Fruit fly (Drosophila melanogaster) whole organism, embryonic: Measurements from ENCODE around the gene Peritrophin-15a.
A peak's percentile ranks its signal among the peaks of the same experiment; 100 is the strongest.

Source experiments
- CG11723 ChIP-seq: fragments of 200-800 bp; sonication (Bioruptor generic); optimal IDR thresholded peaks from 2 replicates; lab custom pipeline; 2017; ENCODE audit warnings: missing biosample characterization, mild to moderate bottlenecking, missing genetic modification characterization
- CG13123 ChIP-seq: fragments of 200-800 bp; sonication (Bioruptor generic); optimal IDR thresholded peaks from 2 replicates; lab custom pipeline; 2016; ENCODE audit warnings: missing biosample characterization, missing genetic modification characterization
- CG13287 ChIP-seq: fragments of 200-800 bp; sonication (Bioruptor generic); IDR thresholded peaks from 2 replicates; pipeline ENCODE4 v1.3.6; 2022; ENCODE audit warnings: missing biosample characterization, missing genetic modification characterization; ENCODE audit not compliant: partially characterized antibody
- CG14441 ChIP-seq: fragments of 200-800 bp; sonication (Bioruptor generic); IDR thresholded peaks from 2 replicates; pipeline ENCODE4 v1.3.6; 2022; ENCODE audit warnings: missing biosample characterization, missing genetic modification characterization
- CG14667 ChIP-seq: fragments of 200-800 bp; sonication (Bioruptor generic); IDR thresholded peaks from 2 replicates; pipeline ENCODE4 v1.3.6; 2022; ENCODE audit warnings: missing biosample characterization, missing genetic modification characterization
- CG15073 ChIP-seq: fragments of 200-800 bp; sonication (Bioruptor generic); optimal IDR thresholded peaks from 2 replicates; lab custom pipeline; 2016; ENCODE audit warnings: missing biosample characterization, missing genetic modification characterization
- CG15269 ChIP-seq: fragments of 200-800 bp; sonication (Bioruptor generic); optimal IDR thresholded peaks from 2 replicates; lab custom pipeline; 2018; ENCODE audit warnings: missing biosample characterization, mild to moderate bottlenecking, missing genetic modification characterization, moderate library complexity
- CG18262 ChIP-seq: fragments of 200-800 bp; optimal IDR thresholded peaks from 3 replicates; lab custom pipeline; 2019; ENCODE audit warnings: missing biosample characterization, mild to moderate bottlenecking, missing genetic modification characterization, moderate library complexity
- CG18599 ChIP-seq: fragments of 200-800 bp; sonication (Bioruptor generic); optimal IDR thresholded peaks from 3 replicates; lab custom pipeline; 2017; ENCODE audit warnings: missing biosample characterization, missing genetic modification characterization, mild to moderate bottlenecking, moderate library complexity, missing genetic modification reagents
- CG2129 ChIP-seq: fragments of 200-800 bp; sonication (Bioruptor generic); IDR thresholded peaks from 2 replicates; pipeline ENCODE4 v1.3.6; 2022; ENCODE audit warnings: missing biosample characterization, missing genetic modification characterization; ENCODE audit not compliant: partially characterized antibody
- CG2199 ChIP-seq: fragments of 200-800 bp; sonication (Bioruptor generic); IDR thresholded peaks from 3 replicates; pipeline ENCODE4 v1.3.6; 2022; ENCODE audit warnings: missing biosample characterization, missing genetic modification characterization
- CG3847 ChIP-seq: fragments of 200-800 bp; sonication (Bioruptor generic); IDR thresholded peaks from 2 replicates; pipeline ENCODE4 v1.3.6; 2022; ENCODE audit warnings: missing biosample characterization, missing genetic modification characterization
- CG3995 ChIP-seq: fragments of 200-800 bp; sonication (Bioruptor generic); optimal IDR thresholded peaks from 3 replicates; lab custom pipeline; 2016; ENCODE audit warnings: missing biosample characterization, missing genetic modification characterization
- CG4404 ChIP-seq: fragments of 200-800 bp; sonication (Bioruptor generic); IDR thresholded peaks from 2 replicates; pipeline ENCODE4 v1.3.6; 2022; ENCODE audit warnings: missing biosample characterization, missing genetic modification characterization
- CG4730 ChIP-seq: fragments of 200-800 bp; sonication (Bioruptor generic); IDR thresholded peaks from 2 replicates; pipeline ENCODE4 v1.3.6; 2022; ENCODE audit warnings: missing biosample characterization, missing genetic modification characterization
- CG6683 ChIP-seq: fragments of 200-800 bp; sonication (Bioruptor generic); optimal IDR thresholded peaks from 2 replicates; lab custom pipeline; 2017; ENCODE audit warnings: missing biosample characterization, mild to moderate bottlenecking, missing genetic modification characterization, missing genetic modification reagents
- Deaf1 ChIP-seq: fragments of 200-800 bp; optimal IDR thresholded peaks from 3 replicates; lab custom pipeline; 2019; ENCODE audit warnings: missing biosample characterization, mild to moderate bottlenecking, missing genetic modification characterization, moderate library complexity
- Doc2 ChIP-seq: fragments of 200-800 bp; sonication (Bioruptor generic); IDR thresholded peaks from 2 replicates; pipeline ENCODE4 v1.3.6; 2022; ENCODE audit warnings: missing biosample characterization, missing genetic modification characterization
- Dp ChIP-seq: fragments of 200-800 bp; sonication (Bioruptor generic); optimal IDR thresholded peaks from 2 replicates; lab custom pipeline; 2018; ENCODE audit warnings: missing biosample characterization, mild to moderate bottlenecking, missing genetic modification characterization, moderate library complexity
- E2f2 ChIP-seq: fragments of 200-800 bp; sonication (Bioruptor generic); IDR thresholded peaks from 2 replicates; pipeline ENCODE4 v1.3.6; 2022; ENCODE audit warnings: missing biosample characterization, missing genetic modification characterization
- Eip74EF ChIP-seq, 2 experiments: fragments of 200-800 bp in 1 of 2; fragments of >200 bp in 1 of 2; sonication (Bioruptor generic) in 1 of 2; optimal IDR thresholded peaks; 2 replicates each; lab custom pipeline; 2017 to 2019; ENCODE audit warnings: missing biosample characterization in 2 of 2, missing genetic modification characterization in 2 of 2, mild to moderate bottlenecking in 1 of 2, moderate library complexity in 1 of 2
- Ets65A ChIP-seq: fragments of 200-800 bp; sonication (Bioruptor generic); peaks from one replicate; lab custom pipeline; 2016; ENCODE audit warnings: missing biosample characterization, missing genetic modification characterization
- Gsc ChIP-seq: fragments of 200-800 bp; sonication (Bioruptor generic); IDR thresholded peaks from 2 replicates; pipeline ENCODE4 v1.3.6; 2022; ENCODE audit warnings: missing biosample characterization, missing genetic modification characterization
- Lhr ChIP-seq: fragments of 200-800 bp; sonication (Bioruptor generic); optimal IDR thresholded peaks from 3 replicates; lab custom pipeline; 2017; ENCODE audit warnings: mild to moderate bottlenecking, missing biosample characterization, missing genetic modification reagents, missing genetic modification characterization
- Med ChIP-seq: fragments of 200-800 bp; sonication (Bioruptor generic); peaks from one replicate; lab custom pipeline; 2016; ENCODE audit warnings: missing biosample characterization, missing genetic modification characterization, mild to moderate bottlenecking, inconsistent platforms, moderate library complexity
- Mrtf ChIP-seq: fragments of 200-800 bp; sonication (Bioruptor generic); IDR thresholded peaks from 3 replicates; pipeline ENCODE4 v1.3.6; 2022; ENCODE audit warnings: missing biosample characterization, missing genetic modification characterization
- NC2α ChIP-seq: fragments of 200-800 bp; sonication (Bioruptor generic); optimal IDR thresholded peaks from 2 replicates; lab custom pipeline; 2016; ENCODE audit warnings: missing biosample characterization, missing genetic modification characterization
- NC2β ChIP-seq: fragments of 200-800 bp; sonication (Bioruptor generic); optimal IDR thresholded peaks from 2 replicates; lab custom pipeline; 2016; ENCODE audit warnings: missing biosample characterization, missing genetic modification characterization
- NfI ChIP-seq: fragments of 200-800 bp; sonication (Bioruptor generic); optimal IDR thresholded peaks from 3 replicates; lab custom pipeline; 2018; ENCODE audit warnings: missing biosample characterization, mild to moderate bottlenecking, missing genetic modification characterization, moderate library complexity
- PHDP ChIP-seq: fragments of 200-800 bp; sonication (Bioruptor generic); optimal IDR thresholded peaks from 3 replicates; lab custom pipeline; 2018; ENCODE audit warnings: missing biosample characterization, mild to moderate bottlenecking, missing genetic modification characterization, moderate library complexity
- Scr ChIP-seq: fragments of 200-800 bp; sonication (Bioruptor generic); IDR thresholded peaks from 2 replicates; pipeline ENCODE4 v1.3.6; 2022; ENCODE audit warnings: missing biosample characterization, missing genetic modification characterization; ENCODE audit not compliant: partially characterized antibody
- al ChIP-seq: fragments of 200-800 bp; sonication (Bioruptor generic); IDR thresholded peaks from 2 replicates; pipeline ENCODE4 v1.3.6; 2022; ENCODE audit warnings: missing biosample characterization, missing genetic modification characterization
- aop ChIP-seq: fragments of 200-800 bp; sonication (Bioruptor generic); IDR thresholded peaks from 2 replicates; pipeline ENCODE4 v1.3.6; 2022; ENCODE audit warnings: missing biosample characterization, missing genetic modification characterization
- az2 ChIP-seq: fragments of 200-800 bp; sonication (Bioruptor generic); optimal IDR thresholded peaks from 3 replicates; lab custom pipeline; 2016; ENCODE audit warnings: missing biosample characterization, missing genetic modification characterization
- danr ChIP-seq: fragments of 200-800 bp; sonication (Bioruptor generic); IDR thresholded peaks from 2 replicates; pipeline ENCODE4 v1.3.6; 2022; ENCODE audit warnings: missing biosample characterization, missing genetic modification characterization
- dpn ChIP-seq, 2 experiments: fragments of 200-800 bp; sonication (Bioruptor generic); optimal IDR thresholded peaks; 3 replicates each; lab custom pipeline; 2016; ENCODE audit warnings: missing biosample characterization in 2 of 2, missing genetic modification characterization in 2 of 2
- exex ChIP-seq: fragments of 200-800 bp; sonication (Bioruptor generic); optimal IDR thresholded peaks from 4 replicates; lab custom pipeline; 2018; ENCODE audit warnings: missing biosample characterization, mild to moderate bottlenecking, missing genetic modification characterization, moderate library complexity
- fd3F ChIP-seq: fragments of 200-800 bp; sonication (Bioruptor generic); optimal IDR thresholded peaks from 2 replicates; lab custom pipeline; 2018; ENCODE audit warnings: missing biosample characterization, mild to moderate bottlenecking, missing genetic modification characterization, moderate library complexity
- grn ChIP-seq: fragments of 200-800 bp; sonication (Bioruptor generic); optimal IDR thresholded peaks from 3 replicates; lab custom pipeline; 2017; ENCODE audit warnings: missing biosample characterization, missing genetic modification characterization
- ind ChIP-seq: fragments of 200-800 bp; sonication (Bioruptor generic); optimal IDR thresholded peaks from 3 replicates; lab custom pipeline; 2016; ENCODE audit warnings: missing biosample characterization, missing genetic modification characterization
- inv ChIP-seq: fragments of 200-800 bp; sonication (Bioruptor generic); IDR thresholded peaks from 2 replicates; pipeline ENCODE4 v1.3.6; 2022; ENCODE audit warnings: missing biosample characterization, missing genetic modification characterization; ENCODE audit not compliant: partially characterized antibody
- jumu ChIP-seq: fragments of 200-800 bp; sonication (Bioruptor generic); optimal IDR thresholded peaks from 3 replicates; lab custom pipeline; 2016; ENCODE audit warnings: missing biosample characterization, missing genetic modification characterization
- lab ChIP-seq: fragments of 200-800 bp; sonication (Bioruptor generic); optimal IDR thresholded peaks from 3 replicates; lab custom pipeline; 2017; ENCODE audit warnings: missing biosample characterization, missing genetic modification characterization, mild to moderate bottlenecking, moderate library complexity, missing genetic modification reagents
- mirr ChIP-seq: fragments of 200-800 bp; sonication (Bioruptor generic); optimal IDR thresholded peaks from 3 replicates; lab custom pipeline; 2018; ENCODE audit warnings: missing biosample characterization, mild to moderate bottlenecking, missing genetic modification characterization
- oc ChIP-seq: fragments of 200-800 bp; sonication (Bioruptor generic); optimal IDR thresholded peaks from 2 replicates; lab custom pipeline; 2018; ENCODE audit warnings: missing biosample characterization, mild to moderate bottlenecking, missing genetic modification characterization, moderate library complexity
- otp ChIP-seq: fragments of 200-800 bp; sonication (Bioruptor generic); IDR thresholded peaks from 3 replicates; pipeline ENCODE4, ENCODE4 v1.3.6; 2022; ENCODE audit warnings: missing biosample characterization, missing genetic modification characterization
- ro ChIP-seq: fragments of 200-800 bp; sonication (Bioruptor generic); IDR thresholded peaks from 2 replicates; pipeline ENCODE4 v1.3.6; 2022; ENCODE audit warnings: missing biosample characterization, missing genetic modification characterization
- seq ChIP-seq: fragments of 200-800 bp; sonication (Bioruptor generic); IDR thresholded peaks from 2 replicates; pipeline ENCODE4 v1.3.6; 2022; ENCODE audit warnings: missing biosample characterization, missing genetic modification characterization
- sug ChIP-seq: fragments of 200-800 bp; optimal IDR thresholded peaks from 2 replicates; lab custom pipeline; 2019; ENCODE audit warnings: missing biosample characterization, mild to moderate bottlenecking, missing genetic modification characterization, moderate library complexity
- wek ChIP-seq: fragments of 200-800 bp; sonication (Bioruptor generic); optimal IDR thresholded peaks from 3 replicates; lab custom pipeline; 2018; ENCODE audit warnings: missing biosample characterization, mild to moderate bottlenecking, missing genetic modification characterization, moderate library complexity

Peritrophin-15a gene

DNA sequence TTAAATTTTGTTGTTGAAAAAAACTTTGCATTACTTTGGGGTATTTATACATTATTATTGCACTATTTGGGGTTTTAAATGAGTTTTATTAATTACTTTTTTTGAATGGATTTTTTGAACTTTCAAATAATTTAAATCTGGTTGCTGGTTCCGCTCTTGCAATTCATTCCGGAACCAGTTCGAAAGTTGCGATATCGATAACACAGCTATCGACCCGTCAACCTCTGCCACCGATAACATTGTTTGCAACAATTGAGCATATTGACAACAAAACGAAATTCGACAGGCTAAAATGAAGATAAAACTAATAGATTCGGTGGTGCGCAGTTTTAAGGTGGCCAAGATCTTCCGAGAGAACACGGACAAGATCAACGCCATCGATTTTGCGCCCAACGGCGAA is 21.7 kb downstream of the Peritrophin-15a start, which contains the start of gene Wdr82 (continued):
- TF ChIP-seq CG14667 (no peak), CG14441 (GFP tag; lab: Robert Waterston, UW) (no peak), CG11723 (no peak), Doc2 (no peak), aop (GFP tag; lab: Robert Waterston, UW) (no peak), Deaf1 (no peak), grn (GFP tag; lab: Kevin White, UChicago) (no peak), Lhr (GFP tag; lab: Kevin White, UChicago) (no peak), E2f2 (GFP tag; lab: Robert Waterston, UW) (peak; percentile 88), Ets65A (GFP tag; lab: Kevin White, UChicago) (no peak), CG15269 (tag; lab: Kevin White, UChicago) (no peak), ro (no peak), NC2β (GFP tag; lab: Kevin White, UChicago) (no peak), dpn (GFP tag; optimal IDR thresholded peaks at IDR 0.05; lab: Kevin White, UChicago) (no peak), oc (no peak), CG13123 (GFP tag; lab: Kevin White, UChicago) (no peak), fd3F (no peak), inv (GFP tag; lab: Robert Waterston, UW) (peak; percentile 36; the same call in 1 of the 2 replicates), ind (GFP tag; lab: Kevin White, UChicago) (no peak), otp (GFP tag; lab: Robert Waterston, UW) (no peak), seq (no peak), jumu (GFP tag; lab: Kevin White, UChicago) (no peak), CG18262 (tag; lab: Kevin White, UChicago) (no peak), CG3995 (no peak), CG2199 (GFP tag; lab: Robert Waterston, UW) (no peak), wek (GFP tag; lab: Kevin White, UChicago) (no peak), Eip74EF (GFP tag; optimal IDR thresholded peaks at IDR 0.05; lab: Kevin White, UChicago) (no peak), CG15073 (GFP tag; lab: Kevin White, UChicago) (no peak), CG13287 (GFP tag; lab: Robert Waterston, UW) (peak; percentile 85)

DNA sequence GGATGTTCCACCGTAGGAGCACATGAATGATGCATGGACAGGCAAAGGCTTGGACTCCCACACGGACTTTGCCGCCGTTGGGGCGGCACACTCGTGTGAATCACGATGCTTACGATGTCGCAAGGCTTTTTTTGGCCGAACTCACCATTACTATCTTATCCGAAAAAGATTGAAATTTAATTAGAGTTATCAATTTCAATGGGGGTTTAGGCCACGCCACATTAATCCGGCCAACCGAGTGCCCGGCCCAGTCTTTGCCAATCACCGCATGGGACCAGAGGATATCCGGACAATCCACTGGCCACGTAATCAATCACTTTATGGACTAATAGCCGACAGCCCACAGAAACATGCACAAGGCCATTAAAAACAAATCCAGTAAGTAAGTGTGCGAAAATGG is 23.6 kb downstream of the Peritrophin-15a start:
- TF ChIP-seq danr (GFP tag; lab: Robert Waterston, UW): no peak
- no peak for TF ChIP-seq Scr
- TF ChIP-seq Ets65A (GFP tag; lab: Kevin White, UChicago): peak; percentile 58
- no peak for TF ChIP-seq NC2α (GFP tag; lab: Kevin White, UChicago)
- no peak for TF ChIP-seq CG18599 (GFP tag; lab: Kevin White, UChicago)
- TF ChIP-seq Gsc (GFP tag; lab: Robert Waterston, UW): no peak
- no peak for TF ChIP-seq otp (GFP tag; lab: Robert Waterston, UW)
- no peak for TF ChIP-seq Mrtf
- no peak for TF ChIP-seq CG6683
- peak; percentile 83 for TF ChIP-seq exex (tag; lab: Kevin White, UChicago)
- TF ChIP-seq sug (tag; lab: Kevin White, UChicago): peak; percentile 23
- no peak for TF ChIP-seq Dp
- 0 out of 2 replicates have a peak, but pooled peaks have one; percentile 17 for TF ChIP-seq CG4730 (GFP tag; lab: Robert Waterston, UW)
- no peak for TF ChIP-seq CG4404
- TF ChIP-seq Med (GFP tag; lab: Kevin White, UChicago): peak; percentile 64
- no peak for TF ChIP-seq CG3847 (GFP tag; lab: Robert Waterston, UW)
- TF ChIP-seq lab (GFP tag; lab: Kevin White, UChicago): peak; percentile 20
- no peak for TF ChIP-seq NfI (GFP tag; lab: Kevin White, UChicago)
- no peak for TF ChIP-seq CG2129 (GFP tag; lab: Robert Waterston, UW)
- no peak for TF ChIP-seq PHDP (tag; lab: Kevin White, UChicago)
- no peak for TF ChIP-seq al
- peak; percentile 39 for TF ChIP-seq mirr (GFP tag; lab: Kevin White, UChicago)
- no peak for TF ChIP-seq az2
